Worm (Caenorhabditis elegans): ENCODE measurements around the gene xtr-2.

xtr-2 gene

DNA sequence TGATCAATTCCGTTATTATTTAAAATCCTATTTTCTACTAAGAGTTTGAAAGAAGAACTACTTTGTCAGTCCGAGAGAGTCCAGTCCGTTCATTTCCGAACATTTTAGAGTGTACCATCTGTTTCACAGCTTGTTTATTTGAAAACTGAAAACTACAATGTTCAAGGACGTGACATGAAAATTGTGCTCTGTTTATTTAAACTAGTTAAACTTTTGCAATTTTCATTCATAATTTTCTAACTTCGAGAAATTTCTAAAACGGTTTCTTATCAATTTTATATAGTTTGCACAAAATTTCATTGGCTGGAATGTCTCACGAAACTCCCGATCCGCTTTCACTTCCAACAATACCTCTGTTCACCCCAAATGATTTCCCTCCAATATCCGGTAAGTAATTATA lies 34.9 kb upstream of the xtr-2 start, which contains the start of gene C04B4.1:
TSS of gene C04B4.1 (plus strand) at position 301 of the 400 bp plus-strand sequence.
- no peak for TF ChIP-seq tbx-2 (tag; optimal IDR thresholded peaks at IDR 0.05)
- TF ChIP-seq eor-1 (tag; optimal IDR thresholded peaks at IDR 0.05), result no peak
- TF ChIP-seq ztf-4 (tag; optimal IDR thresholded peaks at IDR 0.05), result no peak
- no peak for TF ChIP-seq elt-3 (tag; optimal IDR thresholded peaks at IDR 0.05)
- no peak for TF ChIP-seq elt-1 (tag; optimal IDR thresholded peaks at IDR 0.05)
- TF ChIP-seq ceh-16 (tag; optimal IDR thresholded peaks at IDR 0.05), result no peak
- TF ChIP-seq mml-1 (tag; optimal IDR thresholded peaks at IDR 0.05), result no peak
- TF ChIP-seq mdl-1 (tag; optimal IDR thresholded peaks at IDR 0.05), result no peak
- TF ChIP-seq nhr-23 (tag; optimal IDR thresholded peaks at IDR 0.05), result no peak
- TF ChIP-seq unc-39 (tag; optimal IDR thresholded peaks at IDR 0.05), result no peak
- no peak for TF ChIP-seq R02D3.7 (tag; optimal IDR thresholded peaks at IDR 0.05)
- no peak for TF ChIP-seq pqm-1 (tag; optimal IDR thresholded peaks at IDR 0.05)
- no peak for TF ChIP-seq sea-2 (GFP tag; optimal IDR thresholded peaks at IDR 0.05)
- TF ChIP-seq skn-1 (tag; optimal IDR thresholded peaks at IDR 0.05), result no peak
- TF ChIP-seq ceh-28 (tag; optimal IDR thresholded peaks at IDR 0.05), result no peak
- no peak for TF ChIP-seq fos-1 (tag; optimal IDR thresholded peaks at IDR 0.05)

DNA sequence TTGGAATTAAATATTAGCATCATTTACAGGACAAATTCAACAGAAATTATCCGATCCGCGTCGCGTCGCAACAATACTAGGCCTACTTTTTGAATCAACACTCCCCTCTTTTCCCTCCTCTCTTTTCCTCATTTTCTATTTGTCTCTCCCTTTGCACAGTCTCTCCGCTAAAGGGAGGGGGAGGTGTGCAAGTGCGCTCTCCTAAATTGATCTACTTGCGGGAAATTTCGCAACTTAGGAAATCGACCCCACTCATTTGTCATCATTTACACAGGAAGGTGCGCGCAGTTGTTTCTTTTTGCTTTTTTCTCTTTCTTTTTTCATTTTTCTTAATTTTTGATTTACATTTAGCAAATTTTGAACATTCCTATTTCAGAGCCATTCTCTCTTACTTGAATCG lies 32.5 kb upstream of the xtr-2 start, which contains the start of gene C04B4.2:
TSS of gene C04B4.2 (plus strand) at position 371 of the 400 bp plus-strand sequence.
- TF ChIP-seq nhr-28 (tag; optimal IDR thresholded peaks at IDR 0.05), result no peak
- no peak for TF ChIP-seq nhr-67 (tag; optimal IDR thresholded peaks at IDR 0.05)
- TF ChIP-seq pqm-1 (tag; optimal IDR thresholded peaks at IDR 0.05), result no peak
- TF ChIP-seq lin-15B (tag; optimal IDR thresholded peaks at IDR 0.05), result no peak
- TF ChIP-seq nhr-23 (tag; optimal IDR thresholded peaks at IDR 0.05), result no peak
- TF ChIP-seq fkh-10 (GFP tag; optimal IDR thresholded peaks at IDR 0.05), result no peak
- TF ChIP-seq nhr-77 (tag; optimal IDR thresholded peaks at IDR 0.05), result no peak
- no peak for TF ChIP-seq snpc-4 (tag; optimal IDR thresholded peaks at IDR 0.05)
- no peak for TF ChIP-seq nhr-25 (tag; optimal IDR thresholded peaks at IDR 0.05)
- no peak for TF ChIP-seq aly-2 (tag; optimal IDR thresholded peaks at IDR 0.05)
- TF ChIP-seq pha-4 (tag; optimal IDR thresholded peaks at IDR 0.05), result no peak
- no peak for TF ChIP-seq elt-3 (tag; optimal IDR thresholded peaks at IDR 0.05)
- no peak for TF ChIP-seq ztf-4 (tag; optimal IDR thresholded peaks at IDR 0.05)
- no peak for TF ChIP-seq nhr-43 (tag; optimal IDR thresholded peaks at IDR 0.05; ENCODE audit: poor library complexity, severe bottlenecking)
- TF ChIP-seq sea-2 (GFP tag; optimal IDR thresholded peaks at IDR 0.05), result no peak
- no peak for TF ChIP-seq daf-12 (tag; optimal IDR thresholded peaks at IDR 0.05)
- no peak for TF ChIP-seq nhr-237 (tag; optimal IDR thresholded peaks at IDR 0.05)
- no peak for TF ChIP-seq elt-1 (tag; optimal IDR thresholded peaks at IDR 0.05)

DNA sequence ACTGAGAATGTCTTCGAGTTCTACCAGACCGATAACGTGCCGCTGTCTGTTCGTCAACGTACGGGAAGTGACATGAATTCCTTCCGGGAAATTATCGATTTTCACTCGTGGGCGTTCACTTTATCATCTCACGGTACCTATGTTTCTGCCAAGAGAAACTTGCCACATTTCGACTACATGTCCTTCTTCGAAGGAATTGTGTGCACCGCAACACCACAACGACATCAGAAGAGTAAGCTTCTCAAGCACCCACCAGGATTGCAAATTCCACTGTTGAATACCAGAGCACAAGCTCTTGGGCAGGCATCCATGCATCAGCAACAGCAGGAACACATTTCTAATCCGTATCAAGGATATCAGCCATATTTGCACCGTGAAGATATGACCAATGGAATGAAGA lies 31.2 kb upstream of the xtr-2 start:
- no peak for TF ChIP-seq fos-1 (tag; optimal IDR thresholded peaks at IDR 0.05)
- no peak for TF ChIP-seq nhr-28 (tag; optimal IDR thresholded peaks at IDR 0.05)
- no peak for TF ChIP-seq nhr-12 (tag; optimal IDR thresholded peaks at IDR 0.05)
- no peak for TF ChIP-seq ceh-9 (tag; optimal IDR thresholded peaks at IDR 0.05)
- no peak for TF ChIP-seq nfya-1 (tag; optimal IDR thresholded peaks at IDR 0.05; ENCODE audit: insufficient read depth)
- TF ChIP-seq elt-3 (tag; optimal IDR thresholded peaks at IDR 0.05), result no peak
- no peak for TF ChIP-seq pqm-1 (tag; optimal IDR thresholded peaks at IDR 0.05)
- no peak for TF ChIP-seq fkh-2 (tag; optimal IDR thresholded peaks at IDR 0.05)
- TF ChIP-seq unc-39 (tag; optimal IDR thresholded peaks at IDR 0.05), result no peak
- no peak for TF ChIP-seq ZK546.5 (tag; optimal IDR thresholded peaks at IDR 0.05)
- TF ChIP-seq mml-1 (tag; optimal IDR thresholded peaks at IDR 0.05), result no peak
- TF ChIP-seq elt-1 (tag; optimal IDR thresholded peaks at IDR 0.05), result no peak
- TF ChIP-seq nhr-67 (tag; optimal IDR thresholded peaks at IDR 0.05), result no peak
- no peak for TF ChIP-seq skn-1 (tag; optimal IDR thresholded peaks at IDR 0.05)
- no peak for TF ChIP-seq nhr-237 (tag; optimal IDR thresholded peaks at IDR 0.05)
- TF ChIP-seq zag-1 (tag; optimal IDR thresholded peaks at IDR 0.05), result no peak

DNA sequence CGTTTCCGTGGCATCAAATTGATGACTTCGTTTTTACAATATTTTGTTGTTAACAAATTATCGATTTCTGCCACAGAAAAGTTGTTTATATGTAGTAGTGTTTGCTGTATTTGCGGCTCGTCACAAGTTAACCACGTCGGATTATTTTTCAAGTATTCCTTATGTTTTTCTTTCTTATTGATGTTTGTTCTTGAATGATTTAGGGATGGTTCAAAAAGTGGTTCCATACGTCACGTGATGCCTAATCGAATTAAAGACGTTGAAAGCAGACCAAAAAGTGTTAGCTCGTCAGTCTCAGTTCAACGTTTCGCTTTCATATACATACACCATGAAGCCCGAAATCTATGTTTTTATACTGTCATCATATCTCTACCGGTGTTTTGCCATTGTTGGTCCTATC lies 29.9 kb upstream of the xtr-2 start, which contains the start of gene lips-2:
TSS of gene lips-2 (plus strand) at position 301 of the 400 bp plus-strand sequence.
- TF ChIP-seq elt-2 (tag; optimal IDR thresholded peaks at IDR 0.05), result no peak
- no peak for TF ChIP-seq nhr-28 (tag; optimal IDR thresholded peaks at IDR 0.05)
- TF ChIP-seq lsy-12 (tag; optimal IDR thresholded peaks at IDR 0.05), result no peak
- no peak for TF ChIP-seq snpc-4 (tag; optimal IDR thresholded peaks at IDR 0.05)
- no peak for TF ChIP-seq ceh-16 (tag; optimal IDR thresholded peaks at IDR 0.05)
- TF ChIP-seq zag-1 (tag; optimal IDR thresholded peaks at IDR 0.05), result no peak
- no peak for TF ChIP-seq ceh-28 (tag; optimal IDR thresholded peaks at IDR 0.05)
- TF ChIP-seq tbx-2 (tag; optimal IDR thresholded peaks at IDR 0.05), result no peak
- TF ChIP-seq nhr-25 (tag; optimal IDR thresholded peaks at IDR 0.05), result no peak
- TF ChIP-seq fos-1 (tag; optimal IDR thresholded peaks at IDR 0.05), result no peak
- no peak for TF ChIP-seq ZK546.5 (tag; optimal IDR thresholded peaks at IDR 0.05)
- no peak for TF ChIP-seq nhr-11 (tag; optimal IDR thresholded peaks at IDR 0.05)
- no peak for TF ChIP-seq ztf-4 (tag; optimal IDR thresholded peaks at IDR 0.05)
- TF ChIP-seq elt-1 (tag; optimal IDR thresholded peaks at IDR 0.05), result no peak
- no peak for TF ChIP-seq fkh-10 (GFP tag; optimal IDR thresholded peaks at IDR 0.05)
- TF ChIP-seq pha-4 (tag; optimal IDR thresholded peaks at IDR 0.05), result no peak
- no peak for TF ChIP-seq daf-12 (tag; optimal IDR thresholded peaks at IDR 0.05)
